Fruit fly (Drosophila melanogaster): ENCODE results near the gene CG1537.

dm6 chrX:11081834-11082233 lies 18.9 kb upstream of the CG1537 start:
- TF ChIP-seq CG8159 (tag; optimal IDR thresholded peaks at IDR 0.05) (no peak), D1 (tag; optimal IDR thresholded peaks at IDR 0.05) (no peak), Snoo (tag; optimal IDR thresholded peaks at IDR 0.05) (no peak), CG15710 (tag; optimal IDR thresholded peaks at IDR 0.05) (no peak)
